Worm (Caenorhabditis elegans) whole organism, L4/young adult: Measurements from ENCODE around the gene lsm-4.

Experiments used
- W03F9.2 ChIP-seq: fragments of 150-350 bp; optimal IDR thresholded peaks from 2 replicates; lab custom pipeline; 2014; ENCODE audit warnings: missing biosample characterization, missing genetic modification characterization
- him-1 ChIP-seq: sonication (generic microtip); optimal IDR thresholded peaks from 2 replicates; lab custom pipeline; 2016; ENCODE audit warnings: missing genotype, missing genetic modification reagents, missing genetic modification characterization, missing compliant biosample characterization

DNA sequence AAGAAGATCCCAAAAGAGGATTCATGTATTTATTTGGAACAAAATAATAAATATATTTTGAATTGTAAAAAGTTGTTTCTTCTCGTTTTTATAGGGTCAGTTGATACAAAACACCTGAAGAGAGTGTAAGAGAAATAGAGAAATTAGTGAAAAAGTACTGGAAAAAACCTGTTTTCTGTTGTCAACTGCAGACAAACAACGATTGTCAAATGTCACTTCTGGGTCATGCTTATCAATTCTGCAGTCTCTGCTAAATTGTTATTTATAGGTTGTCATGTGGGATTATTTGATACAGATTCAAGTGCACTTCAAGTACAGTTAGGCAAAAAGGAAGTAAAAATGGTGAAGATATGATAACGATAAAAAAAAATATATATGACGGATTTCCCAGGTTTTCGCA, 19.6 kb upstream of the lsm-4 start:
- no peak for TF ChIP-seq W03F9.2 (tag; lab: Kevin White, UChicago)
- no peak for TF ChIP-seq him-1 (tag; lab: Kevin White, UChicago)
